Fruit fly (Drosophila melanogaster) whole organism, larva: Measurements from ENCODE around the gene CG9231.

Experiments used
- noc ChIP-seq: fragments of 200-800 bp; sonication (Bioruptor generic); optimal IDR thresholded peaks from 3 replicates; lab custom pipeline; 2019; ENCODE audit warnings: missing biosample characterization, mild to moderate bottlenecking, missing genetic modification characterization, moderate library complexity

The CG9231 gene

dm6 chr3L:19579346-19579745, 6.5 kb downstream of the CG9231 start:
- TF ChIP-seq noc (tag; lab: Kevin White, UChicago), result no peak

- no peak for TF ChIP-seq noc (tag; lab: Kevin White, UChicago)
Measured at dm6 chr3L:19575650-19576049, 10.2 kb downstream of the CG9231 start.

DNA sequence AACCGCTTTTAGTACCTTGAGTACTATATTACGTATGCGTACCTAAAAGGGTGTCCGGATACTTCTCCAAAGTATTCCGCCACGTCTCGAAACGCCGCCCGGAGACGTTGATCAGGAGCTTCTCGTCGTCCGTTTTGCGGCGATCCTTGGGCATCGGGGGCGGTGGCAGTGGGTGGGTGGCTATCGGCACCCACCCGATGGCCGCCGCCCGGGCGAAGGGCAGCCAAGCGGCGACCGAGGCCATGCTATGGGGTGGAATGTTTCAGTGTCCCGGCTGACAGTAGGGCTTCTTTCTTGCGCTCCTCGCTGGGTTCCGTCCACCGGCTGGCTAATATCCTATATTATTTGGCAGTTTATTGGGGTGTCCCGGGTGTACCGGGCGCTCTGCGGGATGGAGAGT, 11.4 kb downstream of the CG9231 start:
- TF ChIP-seq noc (tag; lab: Kevin White, UChicago), result no peak

DNA sequence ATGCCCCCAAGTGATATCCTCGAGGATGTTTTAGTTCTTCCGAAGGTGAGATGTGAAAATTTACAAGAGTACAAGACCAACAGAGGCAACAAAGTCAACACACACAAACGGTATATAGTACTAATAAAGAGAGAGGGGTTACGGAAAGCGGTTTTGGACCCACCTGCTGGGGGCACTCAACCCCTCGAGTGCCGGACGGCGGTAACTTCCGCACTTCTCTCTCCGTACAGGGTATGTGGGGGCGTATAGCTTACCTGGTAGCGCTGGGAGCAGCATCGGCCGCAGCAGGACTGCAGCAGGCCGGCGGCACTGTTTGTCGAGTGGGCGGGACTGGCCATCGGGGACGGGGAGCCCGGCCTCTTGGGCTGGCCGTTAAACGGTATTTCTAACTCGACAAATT, 16.4 kb downstream of the CG9231 start:
- TF ChIP-seq noc (tag; lab: Kevin White, UChicago), result no peak

- no peak for TF ChIP-seq noc (tag; lab: Kevin White, UChicago)
Measured at dm6 chr3L:19568999-19569398, 16.8 kb downstream of the CG9231 start.

- no peak for TF ChIP-seq noc (tag; lab: Kevin White, UChicago)
Measured at dm6 chr3L:19566127-19566526, 19.7 kb downstream of the CG9231 start.

DNA sequence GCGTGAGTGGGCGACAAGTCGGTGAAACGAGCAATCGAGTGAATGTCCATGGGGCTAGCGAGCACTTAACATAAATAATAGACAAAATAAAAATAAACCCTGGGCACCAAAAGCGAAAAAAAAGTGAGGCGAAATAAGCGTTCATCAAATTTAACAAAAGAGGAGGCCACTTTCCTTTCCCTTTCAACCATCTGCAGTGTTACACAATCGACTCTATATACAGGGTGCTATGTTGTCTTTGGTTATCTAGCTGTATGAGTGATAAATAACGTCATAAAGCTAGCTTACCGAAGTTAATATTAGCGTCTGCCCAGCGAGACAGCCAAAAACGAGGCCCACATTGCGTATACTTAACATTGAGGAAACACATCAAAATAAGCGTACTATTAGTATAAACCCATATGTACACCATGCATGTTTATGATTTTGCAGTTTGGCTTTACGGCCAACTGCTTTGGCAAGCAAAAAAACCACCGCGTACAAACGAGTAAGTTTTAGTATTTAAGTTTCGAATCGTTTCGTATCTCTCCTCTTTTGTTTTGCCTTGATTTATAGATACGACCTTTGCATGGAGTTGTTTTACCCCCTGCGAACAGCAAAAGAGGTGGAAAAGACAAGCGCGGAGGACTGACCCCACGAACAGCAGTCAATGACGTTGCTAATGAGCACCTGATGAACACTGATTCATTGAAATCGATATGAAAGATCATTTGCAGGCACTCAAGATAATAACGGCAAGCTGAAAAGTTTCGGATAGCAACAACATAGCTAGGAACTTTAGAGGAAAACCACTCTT, 20.7 kb downstream of the CG9231 start:
- no peak for TF ChIP-seq noc (tag; lab: Kevin White, UChicago)

- TF ChIP-seq noc (tag; lab: Kevin White, UChicago), result no peak
Measured at dm6 chr3L:19563014-19563413, 22.8 kb downstream of the CG9231 start.

- no peak for TF ChIP-seq noc (tag; lab: Kevin White, UChicago)
Measured at dm6 chr3L:19562146-19562700, 23.6 kb downstream of the CG9231 start.

DNA sequence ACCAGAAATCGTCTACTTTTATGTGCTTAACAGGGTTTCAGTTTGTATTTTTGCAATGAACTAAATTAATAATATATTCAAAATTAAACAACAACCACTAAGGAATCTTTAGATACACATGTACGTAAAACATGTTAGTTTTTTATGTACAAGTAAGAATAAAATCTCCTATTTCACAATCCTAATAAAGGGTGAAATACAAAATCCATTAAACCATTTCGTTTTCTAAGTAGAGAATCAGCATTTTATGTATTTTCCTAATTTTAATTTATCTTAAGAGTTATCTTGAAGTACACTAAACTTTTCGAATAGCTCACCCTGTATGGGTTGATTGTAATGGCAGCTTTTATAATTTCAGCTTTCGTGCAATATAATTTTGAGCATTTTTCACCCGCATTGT, 24.1 kb downstream of the CG9231 start:
- peak; percentile 96 for TF ChIP-seq noc (tag; lab: Kevin White, UChicago)

- TF ChIP-seq noc (tag; lab: Kevin White, UChicago), result peak; percentile 95
Measured at dm6 chr3L:19560695-19561246, 25.0 kb downstream of the CG9231 start.

- TF ChIP-seq noc (tag; lab: Kevin White, UChicago), result no peak
Measured at dm6 chr3L:19560005-19560694, 25.7 kb downstream of the CG9231 start.

DNA sequence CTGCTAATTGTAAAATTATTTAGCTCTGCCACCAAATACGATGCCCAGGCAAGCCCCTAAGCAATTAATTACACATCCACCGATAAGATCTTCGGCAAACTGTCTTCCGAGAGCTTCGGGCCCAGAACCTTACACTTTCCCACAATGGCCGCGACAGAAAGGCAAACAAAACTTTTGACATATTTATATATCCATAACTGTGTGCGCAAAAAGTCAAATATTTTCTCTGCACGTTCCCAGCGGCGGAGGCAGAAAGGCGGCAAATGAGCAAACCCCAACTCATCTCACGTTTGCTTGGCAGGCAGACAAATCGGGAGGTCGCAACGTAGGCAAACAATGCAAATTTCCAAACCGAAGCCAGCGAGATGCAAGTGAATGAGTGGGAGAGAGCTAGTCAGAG, 26.6 kb downstream of the CG9231 start:
- no peak for TF ChIP-seq noc (tag; lab: Kevin White, UChicago)

dm6 chr3L:19558674-19559073, 27.1 kb downstream of the CG9231 start:
- TF ChIP-seq noc (tag; lab: Kevin White, UChicago), result no peak

dm6 chr3L:19557996-19558375, 27.8 kb downstream of the CG9231 start:
- no peak for TF ChIP-seq noc (tag; lab: Kevin White, UChicago)
